Fruit fly (Drosophila melanogaster): ENCODE measurements around the gene CG15628.

Gene CG15628

DNA sequence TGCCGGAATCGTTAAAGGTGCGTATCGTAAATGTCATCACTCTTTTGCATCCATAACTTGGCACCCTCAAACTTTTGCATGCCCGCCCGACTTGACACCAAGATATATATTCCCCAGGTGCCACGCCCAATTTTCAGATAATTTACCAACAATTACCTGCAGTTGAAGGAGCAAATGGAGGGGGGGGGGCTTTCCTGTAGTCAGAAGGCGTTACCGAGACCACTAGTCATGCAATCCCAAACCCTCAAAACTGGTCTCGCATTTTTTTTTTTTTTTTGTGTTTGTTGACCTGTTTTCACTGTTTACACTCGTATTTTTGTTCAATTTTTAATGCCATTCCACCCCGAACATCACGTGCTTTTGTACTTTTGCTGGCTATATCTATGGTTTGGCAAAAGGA lies 4.1 kb downstream of the CG15628 start:
- TF ChIP-seq CG4318 (GFP tag; optimal IDR thresholded peaks at IDR 0.05) (no peak), Eip93F (GFP tag; optimal IDR thresholded peaks at IDR 0.05) (no peak), Ets96B (tag; optimal IDR thresholded peaks at IDR 0.05) (no peak), OdsH (GFP tag; optimal IDR thresholded peaks at IDR 0.05) (no peak), Sox15 (GFP tag; optimal IDR thresholded peaks at IDR 0.05) (no peak), Eip78C (GFP tag) (peak; percentile 34), lz (GFP tag; optimal IDR thresholded peaks at IDR 0.05) (no peak), salr (GFP tag; optimal IDR thresholded peaks at IDR 0.05) (no peak), Blimp-1 (GFP tag; optimal IDR thresholded peaks at IDR 0.05) (peak; percentile 6), Lpt (GFP tag; optimal IDR thresholded peaks at IDR 0.05) (no peak), ss (GFP tag; optimal IDR thresholded peaks at IDR 0.05) (peak in 1 of 2 experiments; percentile 90), vri (GFP tag; optimal IDR thresholded peaks at IDR 0.05) (no peak), CG3919 (GFP tag; optimal IDR thresholded peaks at IDR 0.05) (no peak)

- TF ChIP-seq CG8632 (GFP tag; optimal IDR thresholded peaks at IDR 0.05) (no peak), fkh (GFP tag; optimal IDR thresholded peaks at IDR 0.05) (peak; percentile 91), esn (GFP tag; optimal IDR thresholded peaks at IDR 0.05) (peak; percentile 18), net (GFP tag; optimal IDR thresholded peaks at IDR 0.05) (no peak), svp (GFP tag) (no peak), Eip78C (GFP tag) (peak; percentile 67)
Observed at dm6 chr2L:4829040-4829439, 7.5 kb downstream of the CG15628 start.

DNA sequence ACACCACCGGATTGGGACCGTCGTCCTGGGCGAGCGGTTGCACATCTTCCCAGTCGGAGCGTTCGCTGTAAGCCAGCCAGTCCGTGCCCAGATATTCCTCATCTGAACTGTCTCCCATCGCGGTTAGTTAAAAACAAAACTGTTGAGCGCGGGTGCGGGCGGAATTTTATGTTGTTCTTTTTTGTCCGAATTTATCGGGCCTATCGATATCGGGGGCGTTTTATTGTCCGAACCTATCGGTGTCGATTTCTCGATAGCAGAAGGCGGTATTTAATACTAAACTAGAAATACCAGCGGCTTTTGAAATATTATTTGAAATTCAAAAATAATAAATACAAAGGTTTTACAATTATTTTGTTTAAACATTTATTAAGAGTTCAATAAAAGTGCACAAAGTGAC lies 8.9 kb downstream of the CG15628 start, which contains the start of gene Fnta:
Gene Fnta, minus strand, starts transcription at position 204 of the 400 bp plus-strand sequence.
- TF ChIP-seq CG1621 (tag; optimal IDR thresholded peaks at IDR 0.05) (no peak), CG3032 (tag; optimal IDR thresholded peaks at IDR 0.05) (peak; percentile 4), Sox14 (GFP tag; optimal IDR thresholded peaks at IDR 0.05) (no peak), Smox (GFP tag; optimal IDR thresholded peaks at IDR 0.05) (no peak), CG6854 (GFP tag; optimal IDR thresholded peaks at IDR 0.05) (peak; percentile 31), Eip93F (GFP tag; optimal IDR thresholded peaks at IDR 0.05) (no peak)

dm6 chr2L:4835091-4835689 lies 13.6 kb downstream of the CG15628 start, which contains the start of gene Ir25a:
Gene Ir25a (minus strand): TSS chr2L:4835300.
- TF ChIP-seq dac (GFP tag; optimal IDR thresholded peaks at IDR 0.05), result no peak
- TF ChIP-seq Eip78C (GFP tag), result peak; percentile 6

- TF ChIP-seq CG15336 (GFP tag; IDR thresholded peaks at IDR 0.05) (peak; percentile 35; the same call in 1 of the 2 replicates), Hr4 (GFP tag; optimal IDR thresholded peaks at IDR 0.05) (peak; percentile 12), salr (GFP tag; optimal IDR thresholded peaks at IDR 0.05) (no peak), Ets21C (GFP tag; optimal IDR thresholded peaks at IDR 0.05) (no peak), eg (GFP tag; IDR thresholded peaks at IDR 0.05) (0 out of 3 replicates have a peak, but pooled peaks have one; percentile 62), Eip75B (GFP tag; optimal IDR thresholded peaks at IDR 0.05) (no peak), CG1621 (tag; optimal IDR thresholded peaks at IDR 0.05) (no peak), net (GFP tag; optimal IDR thresholded peaks at IDR 0.05) (no peak), Eip78C (GFP tag) (peak; percentile 30)
Observed at dm6 chr2L:4836193-4836592, 14.6 kb downstream of the CG15628 start.

dm6 chr2L:4837772-4838397 lies 16.3 kb downstream of the CG15628 start, which contains the start of the genes tank and CG12194:
Gene tank (minus strand): TSS chr2L:4837999.
Gene CG12194 (plus strand): TSS chr2L:4838347.
- peak; percentile 100 for TF ChIP-seq Hr4 (GFP tag; optimal IDR thresholded peaks at IDR 0.05)
- peak; percentile 98 for TF ChIP-seq CG3032 (tag; optimal IDR thresholded peaks at IDR 0.05)
- TF ChIP-seq Eip75B (GFP tag; optimal IDR thresholded peaks at IDR 0.05), result peak; percentile 99
- TF ChIP-seq CG11294 (GFP tag; IDR thresholded peaks at IDR 0.05), result peak; percentile 99
- TF ChIP-seq Sox102F (GFP tag; optimal IDR thresholded peaks at IDR 0.05), result peak; percentile 99
- peak; percentile 99 for TF ChIP-seq achi (GFP tag; optimal IDR thresholded peaks at IDR 0.05)
- peak; percentile 100 for TF ChIP-seq Eip78C (GFP tag)
- TF ChIP-seq Eip93F (GFP tag; optimal IDR thresholded peaks at IDR 0.05), result peak; percentile 95
- peak; percentile 99 for TF ChIP-seq svp (GFP tag)
- TF ChIP-seq CG4318 (GFP tag; optimal IDR thresholded peaks at IDR 0.05), result peak; percentile 99
- TF ChIP-seq fkh (GFP tag; optimal IDR thresholded peaks at IDR 0.05), result peak; percentile 82
- TF ChIP-seq pdm3 (GFP tag; optimal IDR thresholded peaks at IDR 0.05), result peak; percentile 99
- TF ChIP-seq CG8632 (GFP tag; optimal IDR thresholded peaks at IDR 0.05), result peak; percentile 98
- TF ChIP-seq dsx (GFP tag; optimal IDR thresholded peaks at IDR 0.05; ENCODE audit: poor library complexity, severe bottlenecking), result peak; percentile 96
- TF ChIP-seq CG31627 (GFP tag; optimal IDR thresholded peaks at IDR 0.05), result peak; percentile 99
- peak; percentile 98 for TF ChIP-seq spab (GFP tag; optimal IDR thresholded peaks at IDR 0.05)
- TF ChIP-seq Hr39 (GFP tag; optimal IDR thresholded peaks at IDR 0.05), result peak; percentile 99
- peak; percentile 100 for TF ChIP-seq Sox14 (GFP tag; optimal IDR thresholded peaks at IDR 0.05)
- peak; percentile 98 for TF ChIP-seq Ets21C (GFP tag; optimal IDR thresholded peaks at IDR 0.05)
- TF ChIP-seq CG6276 (GFP tag; optimal IDR thresholded peaks at IDR 0.05), result peak; percentile 99
- peak; percentile 99 for TF ChIP-seq esn (GFP tag; optimal IDR thresholded peaks at IDR 0.05)
